Fruit fly (Drosophila melanogaster) whole organism, embryonic: ENCODE measurements around the gene SCaMC.

ENCODE experiments used
- ATbp ChIP-seq: fragments of 200-800 bp; sonication (Bioruptor generic); optimal IDR thresholded peaks from 2 replicates; lab custom pipeline; 2017; ENCODE audit warnings: missing biosample characterization, mild to moderate bottlenecking, missing genetic modification characterization, missing genetic modification reagents
- Bteb2 ChIP-seq: fragments of 200-800 bp; sonication (Bioruptor generic); optimal IDR thresholded peaks from 2 replicates; lab custom pipeline; 2016; ENCODE audit warnings: missing biosample characterization, missing genetic modification characterization
- C15 ChIP-seq: fragments of 200-800 bp; sonication (Bioruptor generic); IDR thresholded peaks from 3 replicates; pipeline ENCODE4 v1.3.6; 2022; ENCODE audit warnings: missing biosample characterization, missing genetic modification characterization
- CG10147 ChIP-seq: fragments of 200-800 bp; sonication (Bioruptor generic); optimal IDR thresholded peaks from 2 replicates; lab custom pipeline; 2019; ENCODE audit warnings: missing biosample characterization, mild to moderate bottlenecking, missing genetic modification characterization, moderate library complexity
- CG11085 ChIP-seq: fragments of 200-800 bp; sonication (Bioruptor generic); IDR thresholded peaks from 2 replicates; pipeline ENCODE4 v1.3.6; 2022; ENCODE audit warnings: missing biosample characterization, missing genetic modification characterization
- CG13424 ChIP-seq: fragments of 200-800 bp; sonication (Bioruptor generic); optimal IDR thresholded peaks from 2 replicates; lab custom pipeline; 2019; ENCODE audit warnings: missing biosample characterization, mild to moderate bottlenecking, missing genetic modification characterization, moderate library complexity
- CG13624 ChIP-seq: fragments of 200-800 bp; sonication (Bioruptor generic); optimal IDR thresholded peaks from 2 replicates; lab custom pipeline; 2016; ENCODE audit warnings: missing biosample characterization, missing genetic modification characterization
- CG13775 ChIP-seq: fragments of 200-800 bp; sonication (Bioruptor generic); optimal IDR thresholded peaks from 3 replicates; lab custom pipeline; 2017; ENCODE audit warnings: missing biosample characterization, mild to moderate bottlenecking, missing genetic modification characterization
- CG1602 ChIP-seq: fragments of 200-800 bp; sonication (Bioruptor generic); optimal IDR thresholded peaks from 3 replicates; lab custom pipeline; 2016; ENCODE audit warnings: missing biosample characterization, missing genetic modification characterization
- CG16863 ChIP-seq: fragments of 200-800 bp; sonication (Bioruptor generic); optimal IDR thresholded peaks from 3 replicates; lab custom pipeline; 2016; ENCODE audit warnings: missing biosample characterization, missing genetic modification characterization
- CG18262 ChIP-seq: fragments of 200-800 bp; optimal IDR thresholded peaks from 3 replicates; lab custom pipeline; 2019; ENCODE audit warnings: missing biosample characterization, mild to moderate bottlenecking, missing genetic modification characterization, moderate library complexity
- CG3726 ChIP-seq: fragments of 200-800 bp; sonication (Bioruptor generic); IDR thresholded peaks from 3 replicates; pipeline ENCODE4, ENCODE4 v1.3.6; 2022; ENCODE audit warnings: missing biosample characterization, missing genetic modification characterization
- CG43689 ChIP-seq: fragments of 200-800 bp; sonication (Bioruptor generic); IDR thresholded peaks from 2 replicates; pipeline ENCODE4 v1.3.6; 2022; ENCODE audit warnings: missing biosample characterization, missing genetic modification characterization
- CG5180 ChIP-seq: fragments of 200-800 bp; sonication (Bioruptor generic); optimal IDR thresholded peaks from 3 replicates; lab custom pipeline; 2017; ENCODE audit warnings: missing biosample characterization, missing genetic modification characterization, mild to moderate bottlenecking, moderate library complexity, missing genetic modification reagents
- CG5953 ChIP-seq: fragments of 200-800 bp; sonication (Bioruptor generic); IDR thresholded peaks from 2 replicates; pipeline ENCODE4 v1.3.6; 2022; ENCODE audit warnings: missing biosample characterization, missing genetic modification characterization
- CG8290 ChIP-seq, 3 experiments: fragments of 200-800 bp; sonication (Bioruptor generic); optimal IDR thresholded peaks; 2 replicates each; lab custom pipeline; 2016 to 2019; ENCODE audit warnings: missing biosample characterization in 3 of 3, missing genetic modification characterization in 3 of 3, mild to moderate bottlenecking in 2 of 3, moderate library complexity in 1 of 3
- CG9797 ChIP-seq: fragments of 200-800 bp; sonication (Bioruptor generic); optimal IDR thresholded peaks from 3 replicates; lab custom pipeline; 2018; ENCODE audit warnings: missing biosample characterization, mild to moderate bottlenecking, missing genetic modification characterization
- CHES-1-like ChIP-seq: fragments of 200-800 bp; sonication (Bioruptor generic); optimal IDR thresholded peaks from 2 replicates; lab custom pipeline; 2016; ENCODE audit warnings: missing biosample characterization, missing genetic modification characterization
- Dad ChIP-seq: fragments of 200-800 bp; sonication (Bioruptor generic); optimal IDR thresholded peaks from 3 replicates; lab custom pipeline; 2016; ENCODE audit warnings: missing biosample characterization, missing genetic modification characterization
- Dek ChIP-seq: fragments of 200-800 bp; sonication (Bioruptor generic); optimal IDR thresholded peaks from 3 replicates; lab custom pipeline; 2019; ENCODE audit warnings: missing biosample characterization, mild to moderate bottlenecking, missing genetic modification characterization, moderate library complexity
- Dip3 ChIP-seq: fragments of 200-800 bp; sonication (Bioruptor generic); optimal IDR thresholded peaks from 3 replicates; lab custom pipeline; 2016; ENCODE audit warnings: missing biosample characterization, missing genetic modification characterization
- Ets97D ChIP-seq: fragments of 200-800 bp; sonication (Bioruptor generic); optimal IDR thresholded peaks from 3 replicates; lab custom pipeline; 2016; ENCODE audit warnings: missing biosample characterization, missing genetic modification characterization
- HLH4C ChIP-seq: fragments of 200-800 bp; sonication (Bioruptor generic); IDR thresholded peaks from 3 replicates; pipeline ENCODE4 v1.3.6; 2022; ENCODE audit warnings: missing biosample characterization, missing genetic modification characterization; ENCODE audit not compliant: partially characterized antibody
- Hr39 ChIP-seq: fragments of >200 bp; optimal IDR thresholded peaks from 2 replicates; lab custom pipeline; 2017
- Rfx ChIP-seq: fragments of 200-800 bp; sonication (Bioruptor generic); IDR thresholded peaks from 2 replicates; pipeline ENCODE4 v1.3.6; 2022; ENCODE audit warnings: missing biosample characterization, missing genetic modification characterization
- Trl ChIP-seq, 3 experiments: fragments of >200 bp in 2 of 3; fragments of 200-800 bp in 1 of 3; sonication (Bioruptor generic) in 1 of 3; optimal IDR thresholded peaks; 2 replicates in 1 of 3; 3 replicates in 2 of 3; lab custom pipeline; 2016 to 2017; ENCODE audit warnings: missing biosample characterization in 1 of 3, missing genetic modification characterization in 1 of 3
- ac ChIP-seq: fragments of 200-800 bp; sonication (Bioruptor generic); optimal IDR thresholded peaks from 3 replicates; lab custom pipeline; 2017; ENCODE audit warnings: missing biosample characterization, mild to moderate bottlenecking, missing genetic modification characterization
- aop ChIP-seq: fragments of 200-800 bp; sonication (Bioruptor generic); IDR thresholded peaks from 2 replicates; pipeline ENCODE4 v1.3.6; 2022; ENCODE audit warnings: missing biosample characterization, missing genetic modification characterization
- bigmax ChIP-seq: fragments of 200-800 bp; sonication (Bioruptor generic); optimal IDR thresholded peaks from 2 replicates; lab custom pipeline; 2018; ENCODE audit warnings: missing biosample characterization, mild to moderate bottlenecking, missing genetic modification characterization
- chn ChIP-seq: fragments of 200-800 bp; sonication (Bioruptor generic); optimal IDR thresholded peaks from 2 replicates; lab custom pipeline; 2016; ENCODE audit warnings: missing biosample characterization, missing genetic modification characterization
- cwo ChIP-seq: fragments of 200-800 bp; sonication (Bioruptor generic); optimal IDR thresholded peaks from 3 replicates; lab custom pipeline; 2017; ENCODE audit warnings: missing biosample characterization, missing genetic modification characterization, mild to moderate bottlenecking, moderate library complexity, missing genetic modification reagents
- dm ChIP-seq: fragments of 200-800 bp; sonication (Bioruptor generic); optimal IDR thresholded peaks from 3 replicates; lab custom pipeline; 2016; ENCODE audit warnings: missing biosample characterization, missing genetic modification characterization
- fd3F ChIP-seq: fragments of 200-800 bp; sonication (Bioruptor generic); optimal IDR thresholded peaks from 2 replicates; lab custom pipeline; 2018; ENCODE audit warnings: missing biosample characterization, mild to moderate bottlenecking, missing genetic modification characterization, moderate library complexity
- jumu ChIP-seq: fragments of 200-800 bp; sonication (Bioruptor generic); optimal IDR thresholded peaks from 3 replicates; lab custom pipeline; 2016; ENCODE audit warnings: missing biosample characterization, missing genetic modification characterization
- kni ChIP-seq: fragments of 200-800 bp; sonication (Bioruptor generic); optimal IDR thresholded peaks from 3 replicates; lab custom pipeline; 2017; ENCODE audit warnings: mild to moderate bottlenecking, missing biosample characterization, missing genetic modification reagents, missing genetic modification characterization
- lilli ChIP-seq: fragments of 200-800 bp; sonication (Bioruptor generic); optimal IDR thresholded peaks from 3 replicates; lab custom pipeline; 2016; ENCODE audit warnings: missing biosample characterization, missing genetic modification characterization
- peb ChIP-seq: fragments of 200-800 bp; sonication (Bioruptor generic); IDR thresholded peaks from 2 replicates; pipeline ENCODE4 v1.3.6; 2022; ENCODE audit warnings: missing biosample characterization, missing genetic modification characterization
- pfk ChIP-seq: fragments of 200-800 bp; sonication (Bioruptor generic); optimal IDR thresholded peaks from 2 replicates; lab custom pipeline; 2018; ENCODE audit warnings: missing biosample characterization, mild to moderate bottlenecking, missing genetic modification characterization, moderate library complexity
- pita ChIP-seq: fragments of 200-800 bp; sonication (Bioruptor generic); optimal IDR thresholded peaks from 2 replicates; lab custom pipeline; 2017; ENCODE audit warnings: missing biosample characterization, mild to moderate bottlenecking, missing genetic modification characterization
- prd ChIP-seq, 3 experiments: fragments of >200 bp in 2 of 3; fragments of 200-800 bp in 1 of 3; sonication (Bioruptor generic) in 1 of 3; optimal IDR thresholded peaks in 2 of 3; IDR thresholded peaks in 1 of 3; 2 replicates in 2 of 3; 3 replicates in 1 of 3; pipeline versions ENCODE4 v1.3.6 to Lab custom; 2017 to 2022; ENCODE audit warnings: missing biosample characterization in 1 of 3, missing genetic modification characterization in 1 of 3
- ro ChIP-seq: fragments of 200-800 bp; sonication (Bioruptor generic); IDR thresholded peaks from 2 replicates; pipeline ENCODE4 v1.3.6; 2022; ENCODE audit warnings: missing biosample characterization, missing genetic modification characterization
- seq ChIP-seq: fragments of 200-800 bp; sonication (Bioruptor generic); IDR thresholded peaks from 2 replicates; pipeline ENCODE4 v1.3.6; 2022; ENCODE audit warnings: missing biosample characterization, missing genetic modification characterization
- sima ChIP-seq: fragments of 200-800 bp; sonication (Bioruptor generic); optimal IDR thresholded peaks from 2 replicates; lab custom pipeline; 2016; ENCODE audit warnings: missing biosample characterization, missing genetic modification characterization
- slbo ChIP-seq: fragments of 200-800 bp; sonication (Bioruptor generic); IDR thresholded peaks from 2 replicates; pipeline ENCODE4 v1.3.6; 2022; ENCODE audit warnings: missing biosample characterization, missing genetic modification characterization
- sqz ChIP-seq: fragments of 200-800 bp; sonication (Bioruptor generic); optimal IDR thresholded peaks from 3 replicates; lab custom pipeline; 2018; ENCODE audit warnings: missing biosample characterization, mild to moderate bottlenecking, missing genetic modification characterization
- ssp ChIP-seq: fragments of 200-800 bp; sonication (Bioruptor generic); IDR thresholded peaks from 2 replicates; pipeline ENCODE4 v1.3.6; 2022; ENCODE audit warnings: missing biosample characterization, missing genetic modification characterization
- tll ChIP-seq, 2 experiments: fragments of 200-800 bp in 1 of 2; fragments of >200 bp in 1 of 2; sonication (Bioruptor generic) in 1 of 2; optimal IDR thresholded peaks; 2 replicates each; lab custom pipeline; 2017 to 2019; ENCODE audit warnings: missing biosample characterization in 2 of 2, missing genetic modification characterization in 2 of 2, mild to moderate bottlenecking in 1 of 2, moderate library complexity in 1 of 2
- vfl ChIP-seq: fragments of 200-800 bp; sonication (Bioruptor generic); optimal IDR thresholded peaks from 2 replicates; lab custom pipeline; 2016; ENCODE audit warnings: missing biosample characterization, missing genetic modification characterization
- vvl ChIP-seq: fragments of 200-800 bp; sonication (Bioruptor generic); IDR thresholded peaks from 2 replicates; pipeline ENCODE4 v1.3.6; 2022; ENCODE audit warnings: missing biosample characterization, missing genetic modification characterization
- wor ChIP-seq: fragments of 200-800 bp; sonication (Bioruptor generic); IDR thresholded peaks from 2 replicates; pipeline ENCODE4 v1.3.6; 2022; ENCODE audit warnings: missing biosample characterization, missing genetic modification characterization

Gene SCaMC

DNA sequence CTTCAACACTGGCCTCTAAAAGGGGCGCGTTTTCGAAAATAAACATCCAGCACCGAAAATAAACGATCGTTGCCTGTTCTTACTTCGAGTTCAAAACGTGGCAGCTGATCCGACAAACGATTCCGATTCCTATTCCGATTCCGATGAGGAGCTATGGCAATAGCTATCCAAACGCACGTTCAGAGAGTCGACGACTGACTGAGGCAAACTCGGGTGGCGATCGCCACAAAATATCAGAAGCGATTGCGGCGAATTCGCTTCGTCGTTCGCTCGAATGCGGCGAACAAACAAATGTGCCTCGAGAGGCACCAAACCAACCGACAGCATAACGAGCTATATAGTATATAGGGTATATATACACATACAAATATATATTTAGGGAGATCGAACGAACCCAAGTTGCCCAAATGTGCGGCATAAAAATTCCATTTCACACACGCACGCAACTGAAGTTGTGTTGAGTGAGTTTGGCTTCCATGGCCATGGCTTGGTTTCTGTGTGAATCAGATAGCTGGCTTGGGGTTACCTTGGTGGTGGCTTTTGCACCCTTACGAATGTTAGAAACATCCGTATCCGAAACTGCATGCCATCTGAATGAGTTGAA lies 23.3 kb downstream of the SCaMC start, which contains the start of gene Ncc69 (continued):
- TF ChIP-seq seq (GFP tag; lab: Robert Waterston, UW) (no peak), Dad (GFP tag; lab: Kevin White, UChicago) (no peak), Dip3 (GFP tag; lab: Kevin White, UChicago) (no peak), Ets97D (GFP tag; lab: Kevin White, UChicago) (no peak), CHES-1-like (GFP tag; lab: Kevin White, UChicago) (no peak), aop (GFP tag; lab: Robert Waterston, UW) (0 out of 2 replicates have a peak, but pooled peaks have one; percentile 45), sqz (GFP tag; lab: Kevin White, UChicago) (no peak), CG3726 (GFP tag; lab: Robert Waterston, UW) (no peak), sima (GFP tag; lab: Kevin White, UChicago) (no peak), HLH4C (GFP tag; lab: Robert Waterston, UW) (no peak), CG16863 (GFP tag; lab: Kevin White, UChicago) (no peak), CG11085 (GFP tag; lab: Robert Waterston, UW) (no peak), Trl (optimal IDR thresholded peaks at IDR 0.05; lab: Kevin White, UChicago) (peak in 1 of 2 experiments; percentile 2), Trl (GFP tag; optimal IDR thresholded peaks at IDR 0.05; lab: Kevin White, UChicago) (no peak), CG5953 (GFP tag; lab: Robert Waterston, UW) (no peak), CG8290 (GFP tag; optimal IDR thresholded peaks at IDR 0.05; lab: Kevin White, UChicago) (no peak), CG8290 (tag; optimal IDR thresholded peaks at IDR 0.05; lab: Kevin White, UChicago) (peak in 1 of 2 experiments; percentile 68), tll (GFP tag; optimal IDR thresholded peaks at IDR 0.05; lab: Kevin White, UChicago) (no peak), wor (no peak), ssp (GFP tag; lab: Robert Waterston, UW) (no peak), CG5180 (GFP tag; lab: Kevin White, UChicago) (peak; percentile 75), chn (GFP tag; lab: Kevin White, UChicago) (no peak), cwo (peak; percentile 79), CG43689 (GFP tag; lab: Robert Waterston, UW) (no peak), pita (no peak), Dek (tag; lab: Kevin White, UChicago) (no peak), Hr39 (lab: Kevin White, UChicago) (no peak), slbo (GFP tag; lab: Robert Waterston, UW) (peak; percentile 20; the same call in 1 of the 2 replicates), jumu (GFP tag; lab: Kevin White, UChicago) (no peak), dm (GFP tag; lab: Kevin White, UChicago) (peak; percentile 46), vfl (no peak), ATbp (no peak), CG1602 (no peak), fd3F (GFP tag; lab: Kevin White, UChicago) (no peak), kni (GFP tag; lab: Kevin White, UChicago) (peak; percentile 43), bigmax (no peak), CG10147 (GFP tag; lab: Kevin White, UChicago) (no peak), ro (GFP tag; lab: Robert Waterston, UW) (no peak), Rfx (GFP tag; lab: Robert Waterston, UW) (peak; percentile 43; the same call in 1 of the 2 replicates), prd (optimal IDR thresholded peaks at IDR 0.05; lab: Kevin White, UChicago) (no peak), prd (GFP tag; IDR thresholded peaks at IDR 0.05; lab: Robert Waterston, UW) (no peak), CG13775 (GFP tag; lab: Kevin White, UChicago) (no peak), C15 (GFP tag; lab: Robert Waterston, UW) (no peak), peb (GFP tag; lab: Robert Waterston, UW) (no peak), Bteb2 (GFP tag; lab: Kevin White, UChicago) (no peak), CG13624 (GFP tag; lab: Kevin White, UChicago) (peak; percentile 16), pfk (no peak), CG9797 (GFP tag; lab: Kevin White, UChicago) (no peak), lilli (GFP tag; lab: Kevin White, UChicago) (no peak), CG18262 (tag; lab: Kevin White, UChicago) (no peak), CG13424 (tag; lab: Kevin White, UChicago) (no peak), ac (GFP tag; lab: Kevin White, UChicago) (no peak), vvl (GFP tag; lab: Robert Waterston, UW) (peak; percentile 47)
